Fruit fly (Drosophila melanogaster): ENCODE data around the gene CG6738.

DNA sequence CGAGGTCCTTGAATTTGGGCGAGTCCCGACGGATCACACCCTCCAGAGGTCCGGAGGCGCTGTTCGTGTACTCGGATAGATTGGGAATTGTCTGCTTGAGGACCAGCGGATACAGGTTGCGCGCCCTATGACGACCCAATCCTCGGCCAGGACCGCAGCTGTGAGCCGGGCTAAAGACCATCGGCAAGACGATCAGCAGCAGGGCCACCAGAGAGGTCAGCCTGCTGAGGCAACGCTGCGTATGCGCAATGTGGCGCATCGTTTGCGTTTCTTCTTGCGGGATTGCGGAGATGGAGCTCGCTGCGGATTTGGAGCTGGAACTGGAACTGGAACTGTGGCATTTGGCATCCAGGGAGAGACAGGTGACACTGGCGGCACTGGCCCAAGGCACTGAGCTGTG, 41.8 kb downstream of the CG6738 start:
- TF ChIP-seq woc (GFP tag; optimal IDR thresholded peaks at IDR 0.05) = no peak
- no peak for TF ChIP-seq CrebA (GFP tag; optimal IDR thresholded peaks at IDR 0.05; ENCODE audit: borderline replicate concordance)
- TF ChIP-seq Hr83 (GFP tag; optimal IDR thresholded peaks at IDR 0.05; ENCODE audit: poor library complexity, severe bottlenecking) = no peak
- no peak for TF ChIP-seq GATAd (GFP tag; optimal IDR thresholded peaks at IDR 0.05)
- no peak for TF ChIP-seq rgr (GFP tag; optimal IDR thresholded peaks at IDR 0.05)
- TF ChIP-seq br (GFP tag; optimal IDR thresholded peaks at IDR 0.05) = no peak
- TF ChIP-seq Hr78 (GFP tag; optimal IDR thresholded peaks at IDR 0.05) = no peak
- no peak for TF ChIP-seq usp (GFP tag; optimal IDR thresholded peaks at IDR 0.05)
- TF ChIP-seq psq (GFP tag; optimal IDR thresholded peaks at IDR 0.05) = no peak
